Worm (Caenorhabditis elegans) whole organism, late embryonic: ENCODE data around the gene F35F10.7.

Experiments used
- K02D7.2 ChIP-seq: sonication (generic microtip); optimal IDR thresholded peaks from 2 replicates; lab custom pipeline; 2017; ENCODE audit warnings: mild to moderate bottlenecking, missing genetic modification characterization, missing compliant biosample characterization
- K09A11.1 ChIP-seq: sonication (generic microtip); optimal IDR thresholded peaks from 2 replicates; lab custom pipeline; 2017; ENCODE audit warnings: antibody characterized with exemption, mild to moderate bottlenecking, missing genetic modification characterization, missing compliant biosample characterization; ENCODE audit not compliant: insufficient read depth
- Y22D7AL.16 ChIP-seq: sonication (generic microtip); optimal IDR thresholded peaks from 2 replicates; lab custom pipeline; 2016; ENCODE audit warnings: missing genetic modification characterization, missing compliant biosample characterization
- ceh-18 ChIP-seq: sonication (generic microtip); optimal IDR thresholded peaks from 2 replicates; lab custom pipeline; 2016; ENCODE audit warnings: missing genetic modification characterization, missing compliant biosample characterization
- ceh-19 ChIP-seq: fragments of 200-800 bp; sonication (Bioruptor generic); optimal IDR thresholded peaks from 2 replicates; lab custom pipeline; 2018; ENCODE audit warnings: mild to moderate bottlenecking, missing genetic modification characterization, missing compliant biosample characterization
- ceh-2 ChIP-seq: sonication (generic microtip); optimal IDR thresholded peaks from 2 replicates; lab custom pipeline; 2016; ENCODE audit warnings: missing genotype, missing genetic modification characterization, missing compliant biosample characterization
- ceh-6 ChIP-seq: fragments of 200-800 bp; sonication (Bioruptor generic); optimal IDR thresholded peaks from 2 replicates; lab custom pipeline; 2018; ENCODE audit warnings: mild to moderate bottlenecking, missing genetic modification characterization, missing compliant biosample characterization
- ceh-9 ChIP-seq: sonication (generic microtip); optimal IDR thresholded peaks from 2 replicates; lab custom pipeline; 2016; ENCODE audit warnings: mild to moderate bottlenecking, missing genetic modification characterization, inconsistent platforms, missing compliant biosample characterization
- che-1 ChIP-seq: sonication (generic microtip); optimal IDR thresholded peaks from 2 replicates; lab custom pipeline; 2016; ENCODE audit warnings: mild to moderate bottlenecking, missing genetic modification characterization, missing compliant biosample characterization
- dmd-4 ChIP-seq: sonication (generic microtip); optimal IDR thresholded peaks from 2 replicates; lab custom pipeline; 2016; ENCODE audit warnings: borderline replicate concordance, missing genetic modification characterization, missing compliant biosample characterization
- elt-2 ChIP-seq: sonication (generic microtip); optimal IDR thresholded peaks from 2 replicates; lab custom pipeline; 2016; ENCODE audit warnings: missing genetic modification reagents, missing genetic modification characterization, missing compliant biosample characterization
- elt-4 ChIP-seq: sonication (generic microtip); optimal IDR thresholded peaks from 2 replicates; lab custom pipeline; 2016; ENCODE audit warnings: missing genetic modification characterization, missing compliant biosample characterization
- fax-1 ChIP-seq: sonication (generic microtip); optimal IDR thresholded peaks from 2 replicates; lab custom pipeline; 2016; ENCODE audit warnings: missing genotype, missing genetic modification characterization, missing compliant biosample characterization
- fkh-10 ChIP-seq: fragments of 150-350 bp; optimal IDR thresholded peaks from 2 replicates; lab custom pipeline; 2014; ENCODE audit warnings: missing biosample characterization, missing genetic modification reagents, missing genetic modification characterization
- hlh-15 ChIP-seq: sonication (generic microtip); optimal IDR thresholded peaks from 2 replicates; lab custom pipeline; 2016; ENCODE audit warnings: missing genetic modification characterization, missing compliant biosample characterization
- hlh-8 ChIP-seq: sonication (generic microtip); optimal IDR thresholded peaks from 2 replicates; lab custom pipeline; 2016; ENCODE audit warnings: missing genotype, missing genetic modification characterization, missing compliant biosample characterization
- lim-6 ChIP-seq: sonication (generic microtip); optimal IDR thresholded peaks from 2 replicates; lab custom pipeline; 2016; ENCODE audit warnings: missing genetic modification characterization, missing compliant biosample characterization
- mec-3 ChIP-seq: sonication (generic microtip); optimal IDR thresholded peaks from 2 replicates; lab custom pipeline; 2016; ENCODE audit warnings: borderline replicate concordance, missing genetic modification characterization, missing compliant biosample characterization
- nfya-1 ChIP-seq: sonication (generic microtip); optimal IDR thresholded peaks from 2 replicates; lab custom pipeline; 2017; ENCODE audit warnings: missing genetic modification characterization, mild to moderate bottlenecking, missing compliant biosample characterization, antibody characterized with exemption, moderate library complexity
- nhr-11 ChIP-seq: fragments of 150-350 bp; optimal IDR thresholded peaks from 2 replicates; lab custom pipeline; 2014; ENCODE audit warnings: missing biosample characterization, missing genetic modification characterization
- nhr-232 ChIP-seq: sonication (generic microtip); optimal IDR thresholded peaks from 2 replicates; lab custom pipeline; 2016; ENCODE audit warnings: missing genetic modification characterization, missing compliant biosample characterization
- npax-4 ChIP-seq: sonication (generic microtip); optimal IDR thresholded peaks from 2 replicates; lab custom pipeline; 2016; ENCODE audit warnings: missing genetic modification characterization, missing compliant biosample characterization
- pat-9 ChIP-seq: fragments of 200-800 bp; sonication (Bioruptor generic); optimal IDR thresholded peaks from 2 replicates; lab custom pipeline; 2018; ENCODE audit warnings: mild to moderate bottlenecking, missing genetic modification characterization, moderate library complexity, missing compliant biosample characterization
- pax-1 ChIP-seq: fragments of 150-350 bp; optimal IDR thresholded peaks from 2 replicates; lab custom pipeline; 2014; ENCODE audit warnings: missing biosample characterization, missing genetic modification characterization
- pha-2 ChIP-seq: sonication (generic microtip); optimal IDR thresholded peaks from 2 replicates; lab custom pipeline; 2017; ENCODE audit warnings: mild to moderate bottlenecking, missing genetic modification characterization, missing compliant biosample characterization
- pha-4 ChIP-seq: fragments of 150-350 bp; optimal IDR thresholded peaks from 2 replicates; lab custom pipeline; 2018; ENCODE audit warnings: missing biosample characterization, missing genetic modification reagents, missing genetic modification characterization
- pros-1 ChIP-seq: fragments of 150-350 bp; optimal IDR thresholded peaks from 2 replicates; lab custom pipeline; 2014; ENCODE audit warnings: missing biosample characterization, missing genetic modification reagents, missing genetic modification characterization
- sox-2 ChIP-seq: fragments of 200-800 bp; sonication (Bioruptor generic); IDR thresholded peaks from 2 replicates; pipeline ENCODE4 v1.3.6; 2022; ENCODE audit warnings: missing genetic modification reagents, missing genetic modification characterization, missing compliant biosample characterization
- syd-9 ChIP-seq: sonication (generic microtip); optimal IDR thresholded peaks from 2 replicates; lab custom pipeline; 2016; ENCODE audit warnings: mild to moderate bottlenecking, missing genetic modification characterization, moderate library complexity, missing compliant biosample characterization
- tbx-2 ChIP-seq: sonication (generic microtip); optimal IDR thresholded peaks from 2 replicates; lab custom pipeline; 2016; ENCODE audit warnings: missing genetic modification characterization, missing compliant biosample characterization
- unc-3 ChIP-seq, 2 experiments: fragments of 200-800 bp in 1 of 2; sonication (Bioruptor generic) in 1 of 2; sonication (generic microtip) in 1 of 2; conservative IDR thresholded peaks in 1 of 2; optimal IDR thresholded peaks in 1 of 2; 2 replicates each; pipeline versions ENCODE4 v1.3.6 to Lab custom; 2016 to 2022; ENCODE audit warnings: missing compliant biosample characterization in 2 of 2, missing genetic modification characterization in 2 of 2, missing genetic modification reagents in 1 of 2
- unc-55 ChIP-seq: sonication (generic microtip); optimal IDR thresholded peaks from 2 replicates; lab custom pipeline; 2017; ENCODE audit warnings: missing biosample characterization, missing genetic modification reagents, missing genetic modification characterization
- unc-86 ChIP-seq: sonication (generic microtip); optimal IDR thresholded peaks from 2 replicates; lab custom pipeline; 2016; ENCODE audit warnings: missing genetic modification characterization, missing compliant biosample characterization
- zip-5 ChIP-seq: sonication (generic microtip); optimal IDR thresholded peaks from 2 replicates; lab custom pipeline; 2016; ENCODE audit warnings: missing genetic modification characterization, missing compliant biosample characterization
- ztf-16 ChIP-seq: sonication (generic microtip); optimal IDR thresholded peaks from 2 replicates; lab custom pipeline; 2017; ENCODE audit warnings: missing genetic modification characterization, missing compliant biosample characterization

Gene F35F10.7

ce11 chrV:3301898-3302297 lies 14.7 kb upstream of the F35F10.7 start, which contains the start of gene srbc-1:
Gene srbc-1 (minus strand): TSS chrV:3301998.
- no peak for TF ChIP-seq pha-4
- TF ChIP-seq nfya-1 (tag; lab: Kevin White, UChicago): no peak
- no peak for TF ChIP-seq hlh-15
- TF ChIP-seq zip-5 (tag; lab: Kevin White, UChicago): no peak

- TF ChIP-seq Y22D7AL.16 (tag; lab: Kevin White, UChicago) (no peak), elt-4 (no peak), elt-2 (tag; lab: Kevin White, UChicago) (no peak)
- TF ChIP-seq, all 69 proteins: peak for 0
Observed at ce11 chrV:3299437-3299836, 12.2 kb upstream of the F35F10.7 start.

- no peak for TF ChIP-seq nfya-1 (tag; lab: Kevin White, UChicago)
- no peak for TF ChIP-seq nhr-11 (tag; lab: Kevin White, UChicago)
- no peak for TF ChIP-seq unc-3 (GFP tag; conservative IDR thresholded peaks at IDR 0.05; lab: Robert Waterston, UW)
- TF ChIP-seq unc-3 (tag; optimal IDR thresholded peaks at IDR 0.05; lab: Kevin White, UChicago): no peak
- TF ChIP-seq pros-1 (tag; lab: Kevin White, UChicago): no peak
- no peak for TF ChIP-seq npax-4 (tag; lab: Kevin White, UChicago)
- no peak for TF ChIP-seq pax-1
- no peak for TF ChIP-seq ztf-16 (tag; lab: Kevin White, UChicago)
- TF ChIP-seq che-1: no peak
- no peak for TF ChIP-seq ceh-9 (tag; lab: Kevin White, UChicago)
- TF ChIP-seq pha-2 (tag; lab: Kevin White, UChicago): no peak
- no peak for TF ChIP-seq lim-6
- TF ChIP-seq nhr-232 (tag; lab: Kevin White, UChicago): no peak
- no peak for TF ChIP-seq sox-2
Observed at ce11 chrV:3297764-3298163, 10.5 kb upstream of the F35F10.7 start, which contains the start of gene srx-122. Gene srx-122 (minus strand): TSS chrV:3297864.

ce11 chrV:3295368-3295767 lies 8.1 kb upstream of the F35F10.7 start:
- TF ChIP-seq dmd-4 (tag; lab: Kevin White, UChicago) (no peak), ceh-2 (no peak), ceh-6 (GFP tag; lab: Kevin White, UChicago) (no peak), mec-3 (tag; lab: Kevin White, UChicago) (no peak), hlh-8 (tag; lab: Kevin White, UChicago) (no peak), ceh-18 (tag; lab: Kevin White, UChicago) (no peak), syd-9 (tag; lab: Kevin White, UChicago) (no peak), ceh-19 (GFP tag; lab: Kevin White, UChicago) (no peak), K02D7.2 (tag; lab: Kevin White, UChicago) (no peak), npax-4 (tag; lab: Kevin White, UChicago) (no peak)

ce11 chrV:3289267-3289666 lies 2.0 kb upstream of the F35F10.7 start, which contains the start of gene F35F10.6:
Gene F35F10.6 (minus strand): TSS chrV:3289367.
- TF ChIP-seq fax-1 (tag; lab: Kevin White, UChicago) (no peak), fkh-10 (GFP tag; lab: Kevin White, UChicago) (no peak), ceh-19 (GFP tag; lab: Kevin White, UChicago) (no peak), ztf-16 (tag; lab: Kevin White, UChicago) (no peak), K09A11.1 (tag; lab: Kevin White, UChicago) (no peak), unc-55 (GFP tag; lab: Kevin White, UChicago) (no peak)

- TF ChIP-seq K09A11.1 (tag; lab: Kevin White, UChicago) (no peak), K02D7.2 (tag; lab: Kevin White, UChicago) (no peak), tbx-2 (no peak), elt-4 (no peak), unc-86 (tag; lab: Kevin White, UChicago) (no peak), hlh-15 (no peak), pha-2 (tag; lab: Kevin White, UChicago) (no peak), pat-9 (no peak)
Observed at ce11 chrV:3288134-3288533, 904 bp upstream of the F35F10.7 start.
